Fruit fly (Drosophila melanogaster): ENCODE data around the gene CG11076.

- TF ChIP-seq Mnt (GFP tag; optimal IDR thresholded peaks at IDR 0.05) = no peak
- TF ChIP-seq Hr96 (GFP tag; optimal IDR thresholded peaks at IDR 0.05) = no peak
- TF ChIP-seq tj (GFP tag; optimal IDR thresholded peaks at IDR 0.05) = no peak
- TF ChIP-seq CG5204 (GFP tag; optimal IDR thresholded peaks at IDR 0.05) = no peak
Measured at dm6 chr4:1064219-1064618, 32.7 kb upstream of the CG11076 start.
